Worm (Caenorhabditis elegans) whole organism, young adult: ENCODE data around the gene F58B4.5.

Experiments used
- nhr-90 ChIP-seq: sonication (generic microtip); optimal IDR thresholded peaks from 2 replicates; lab custom pipeline; 2016; ENCODE audit warnings: missing genotype, mild to moderate bottlenecking, missing genetic modification characterization, missing compliant biosample characterization
- pbrm-1 ChIP-seq: fragments of 200-800 bp; sonication (Bioruptor generic); IDR thresholded peaks from 2 replicates; pipeline ENCODE4 v1.3.6; 2022; ENCODE audit warnings: missing genetic modification reagents, missing genetic modification characterization, missing compliant biosample characterization

DNA sequence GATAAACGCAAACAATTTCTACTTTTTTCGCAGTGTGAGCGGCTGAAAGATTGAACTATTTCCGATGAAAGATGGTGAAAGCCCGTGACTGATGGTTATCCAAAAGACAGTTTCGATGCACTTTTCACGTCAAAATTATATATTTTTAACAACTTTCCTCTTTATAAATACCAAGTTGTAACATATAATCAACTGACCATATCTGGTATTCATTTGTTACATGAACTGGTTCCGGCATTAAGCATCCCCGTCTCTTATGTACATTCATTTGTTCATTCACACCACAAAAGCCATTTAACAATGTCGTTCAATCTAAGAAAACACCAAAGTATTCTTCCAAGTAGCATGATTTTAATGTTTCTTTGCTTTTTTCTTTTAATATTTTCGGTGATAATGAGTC lies 49.0 kb upstream of the F58B4.5 start, which contains the start of gene F32D8.2:
- no peak for TF ChIP-seq nhr-90 (tag; lab: Kevin White, UChicago)
- no peak for TF ChIP-seq pbrm-1 (GFP tag; lab: Robert Waterston, UW)
